Fruit fly (Drosophila melanogaster): ENCODE data around the gene Dd.

Dd gene

dm6 chrX:21306485-21307142 is 17.2 kb downstream of the Dd start, which contains the start of gene Abca3 (continued):
- TF ChIP-seq CG32006 (GFP tag; optimal IDR thresholded peaks at IDR 0.05) (no peak), vri (GFP tag; optimal IDR thresholded peaks at IDR 0.05) (peak; percentile 93), CG6163 (GFP tag; IDR thresholded peaks at IDR 0.05) (no peak), fkh (GFP tag; optimal IDR thresholded peaks at IDR 0.05) (peak; percentile 55), CG10669 (GFP tag; optimal IDR thresholded peaks at IDR 0.05) (no peak), CG16779 (tag; optimal IDR thresholded peaks at IDR 0.05) (no peak), CG11762 (GFP tag; optimal IDR thresholded peaks at IDR 0.05; ENCODE audit: insufficient read depth) (no peak), CG8632 (GFP tag; optimal IDR thresholded peaks at IDR 0.05) (no peak), fd85E (GFP tag; optimal IDR thresholded peaks at IDR 0.05) (no peak), CG34406 (GFP tag; optimal IDR thresholded peaks at IDR 0.05) (no peak), CG6276 (GFP tag; optimal IDR thresholded peaks at IDR 0.05) (no peak), Smox (GFP tag; optimal IDR thresholded peaks at IDR 0.05) (no peak), Sox14 (GFP tag; optimal IDR thresholded peaks at IDR 0.05) (peak; percentile 39), CG11902 (GFP tag; optimal IDR thresholded peaks at IDR 0.05) (no peak), CG9139 (GFP tag; optimal IDR thresholded peaks at IDR 0.05) (no peak), CG8119 (GFP tag; IDR thresholded peaks at IDR 0.05) (peak; percentile 60), CG6808 (GFP tag; optimal IDR thresholded peaks at IDR 0.05) (no peak), Sox102F (GFP tag; optimal IDR thresholded peaks at IDR 0.05) (no peak), CG6792 (GFP tag; optimal IDR thresholded peaks at IDR 0.05) (no peak), svp (GFP tag) (peak; percentile 56), Blimp-1 (GFP tag; optimal IDR thresholded peaks at IDR 0.05) (no peak), CG7368 (GFP tag; optimal IDR thresholded peaks at IDR 0.05) (no peak), Hr4 (GFP tag; optimal IDR thresholded peaks at IDR 0.05) (peak; percentile 6), esn (GFP tag; optimal IDR thresholded peaks at IDR 0.05) (no peak), Ets96B (tag; optimal IDR thresholded peaks at IDR 0.05) (no peak), Lpt (GFP tag; optimal IDR thresholded peaks at IDR 0.05) (no peak), CG10631 (GFP tag; optimal IDR thresholded peaks at IDR 0.05) (no peak), CG11294 (GFP tag; IDR thresholded peaks at IDR 0.05) (no peak), CG8319 (GFP tag; optimal IDR thresholded peaks at IDR 0.05) (no peak), eg (GFP tag; IDR thresholded peaks at IDR 0.05) (peak; percentile 50; the same call in 1 of the 3 replicates), OdsH (GFP tag; optimal IDR thresholded peaks at IDR 0.05) (no peak), Hr38 (GFP tag; optimal IDR thresholded peaks at IDR 0.05) (no peak), CG15336 (GFP tag; IDR thresholded peaks at IDR 0.05) (0 out of 2 replicates have a peak, but pooled peaks have one; percentile 17), topi (GFP tag; optimal IDR thresholded peaks at IDR 0.05) (no peak), Eip93F (GFP tag; optimal IDR thresholded peaks at IDR 0.05) (no peak)

- TF ChIP-seq Lpt (GFP tag; optimal IDR thresholded peaks at IDR 0.05), result no peak
- TF ChIP-seq Met (GFP tag; optimal IDR thresholded peaks at IDR 0.05), result no peak
- no peak for TF ChIP-seq CG8319 (GFP tag; optimal IDR thresholded peaks at IDR 0.05)
- TF ChIP-seq fd59A (GFP tag; optimal IDR thresholded peaks at IDR 0.05), result no peak
- TF ChIP-seq dsx (GFP tag; optimal IDR thresholded peaks at IDR 0.05; ENCODE audit: poor library complexity, severe bottlenecking), result no peak
- TF ChIP-seq Sox15 (GFP tag; optimal IDR thresholded peaks at IDR 0.05), result no peak
- TF ChIP-seq CG4318 (GFP tag; optimal IDR thresholded peaks at IDR 0.05), result no peak
- TF ChIP-seq CG8632 (GFP tag; optimal IDR thresholded peaks at IDR 0.05), result no peak
- no peak for TF ChIP-seq Ets21C (GFP tag; optimal IDR thresholded peaks at IDR 0.05)
- no peak for TF ChIP-seq Hr39 (GFP tag; optimal IDR thresholded peaks at IDR 0.05)
- TF ChIP-seq CG34406 (GFP tag; optimal IDR thresholded peaks at IDR 0.05), result no peak
- TF ChIP-seq CG7368 (GFP tag; optimal IDR thresholded peaks at IDR 0.05), result no peak
Observed at dm6 chrX:21285001-21285400, 38.8 kb downstream of the Dd start, which contains the start of gene CG1494. Gene CG1494, plus strand, starts transcription at chrX:21285301.
